Fruit fly (Drosophila melanogaster) whole organism, embryonic: Measurements from ENCODE around the gene CG10317.

Experiments
- Bdp1 ChIP-seq: fragments of 200-800 bp; sonication (Bioruptor generic); optimal IDR thresholded peaks from 3 replicates; lab custom pipeline; 2016; ENCODE audit warnings: missing biosample characterization, missing genetic modification characterization
- CG1024 ChIP-seq: fragments of 200-800 bp; sonication (Bioruptor generic); IDR thresholded peaks from 2 replicates; pipeline ENCODE4 v1.3.6; 2022; ENCODE audit warnings: missing biosample characterization, missing genetic modification characterization
- CG10321 ChIP-seq: fragments of 200-800 bp; sonication (Bioruptor generic); IDR thresholded peaks from 2 replicates; pipeline ENCODE4 v1.3.6; 2022; ENCODE audit warnings: missing biosample characterization, missing genetic modification characterization
- CG10366 ChIP-seq: fragments of 200-800 bp; sonication (Bioruptor generic); IDR thresholded peaks from 2 replicates; pipeline ENCODE4 v1.3.6; 2022; ENCODE audit warnings: missing biosample characterization, missing genetic modification characterization
- CG10462 ChIP-seq: fragments of 200-800 bp; sonication (Bioruptor generic); optimal IDR thresholded peaks from 2 replicates; lab custom pipeline; 2016; ENCODE audit warnings: missing biosample characterization, missing genetic modification characterization
- CG10543 ChIP-seq: fragments of 200-800 bp; sonication (Bioruptor generic); optimal IDR thresholded peaks from 3 replicates; lab custom pipeline; 2017; ENCODE audit warnings: missing biosample characterization, mild to moderate bottlenecking, missing genetic modification characterization, moderate library complexity
- CG11247 ChIP-seq: fragments of 200-800 bp; sonication (Bioruptor generic); IDR thresholded peaks from 2 replicates; pipeline ENCODE4 v1.3.6; 2022; ENCODE audit warnings: missing biosample characterization, missing genetic modification characterization
- CG12236 ChIP-seq: fragments of 200-800 bp; sonication (Bioruptor generic); optimal IDR thresholded peaks from 2 replicates; lab custom pipeline; 2016; ENCODE audit warnings: missing biosample characterization, missing genetic modification characterization
- CG1233 ChIP-seq: fragments of 200-800 bp; sonication (Bioruptor generic); optimal IDR thresholded peaks from 4 replicates; lab custom pipeline; 2018; ENCODE audit warnings: missing biosample characterization, mild to moderate bottlenecking, missing genetic modification characterization
- CG12942 ChIP-seq: fragments of 200-800 bp; sonication (Bioruptor generic); optimal IDR thresholded peaks from 3 replicates; lab custom pipeline; 2016; ENCODE audit warnings: missing biosample characterization, missing genetic modification characterization
- CG14710 ChIP-seq: fragments of 200-800 bp; sonication (Bioruptor generic); optimal IDR thresholded peaks from 3 replicates; lab custom pipeline; 2019; ENCODE audit warnings: missing biosample characterization, mild to moderate bottlenecking, missing genetic modification characterization, moderate library complexity
- CG15073 ChIP-seq: fragments of 200-800 bp; sonication (Bioruptor generic); optimal IDR thresholded peaks from 2 replicates; lab custom pipeline; 2016; ENCODE audit warnings: missing biosample characterization, missing genetic modification characterization
- CG15601 ChIP-seq: fragments of 200-800 bp; sonication (Bioruptor generic); optimal IDR thresholded peaks from 3 replicates; lab custom pipeline; 2019; ENCODE audit warnings: missing biosample characterization, mild to moderate bottlenecking, missing genetic modification characterization, moderate library complexity
- CG17568 ChIP-seq: fragments of 200-800 bp; sonication (Bioruptor generic); optimal IDR thresholded peaks from 2 replicates; lab custom pipeline; 2018; ENCODE audit warnings: missing biosample characterization, mild to moderate bottlenecking, missing genetic modification characterization, moderate library complexity
- CG18011 ChIP-seq: fragments of 200-800 bp; sonication (Bioruptor generic); optimal IDR thresholded peaks from 2 replicates; lab custom pipeline; 2017; ENCODE audit warnings: missing biosample characterization, missing genetic modification characterization, mild to moderate bottlenecking, moderate library complexity, missing genotype
- CG18476 ChIP-seq: fragments of 200-800 bp; sonication (Bioruptor generic); optimal IDR thresholded peaks from 2 replicates; lab custom pipeline; 2016; ENCODE audit warnings: missing biosample characterization, mild to moderate bottlenecking, missing genetic modification characterization
- CG2889 ChIP-seq: fragments of 200-800 bp; sonication (Bioruptor generic); IDR thresholded peaks from 3 replicates; pipeline ENCODE4 v1.3.6; 2022; ENCODE audit warnings: missing biosample characterization, missing genetic modification characterization
- CG3995 ChIP-seq: fragments of 200-800 bp; sonication (Bioruptor generic); optimal IDR thresholded peaks from 3 replicates; lab custom pipeline; 2016; ENCODE audit warnings: missing biosample characterization, missing genetic modification characterization
- CG43689 ChIP-seq: fragments of 200-800 bp; sonication (Bioruptor generic); IDR thresholded peaks from 2 replicates; pipeline ENCODE4 v1.3.6; 2022; ENCODE audit warnings: missing biosample characterization, missing genetic modification characterization
- CG4617 ChIP-seq: fragments of 200-800 bp; sonication (Bioruptor generic); optimal IDR thresholded peaks from 3 replicates; lab custom pipeline; 2016; ENCODE audit warnings: missing biosample characterization, missing genetic modification characterization, borderline replicate concordance
- CG4730 ChIP-seq: fragments of 200-800 bp; sonication (Bioruptor generic); IDR thresholded peaks from 2 replicates; pipeline ENCODE4 v1.3.6; 2022; ENCODE audit warnings: missing biosample characterization, missing genetic modification characterization
- CG4820 ChIP-seq: fragments of 200-800 bp; sonication (Bioruptor generic); optimal IDR thresholded peaks from 3 replicates; lab custom pipeline; 2016; ENCODE audit warnings: missing biosample characterization, missing genetic modification characterization
- CG4854 ChIP-seq: fragments of 200-800 bp; sonication (Bioruptor generic); optimal IDR thresholded peaks from 2 replicates; lab custom pipeline; 2016; ENCODE audit warnings: missing biosample characterization, missing genetic modification characterization, inconsistent platforms
- CG6272 ChIP-seq: fragments of 200-800 bp; sonication (Bioruptor generic); IDR thresholded peaks from 2 replicates; pipeline ENCODE4 v1.3.6; 2022; ENCODE audit warnings: missing biosample characterization, missing genetic modification characterization
- CG6654 ChIP-seq: fragments of 200-800 bp; sonication (Bioruptor generic); optimal IDR thresholded peaks from 2 replicates; lab custom pipeline; 2017; ENCODE audit warnings: missing biosample characterization, mild to moderate bottlenecking, missing genetic modification characterization
- CG7357 ChIP-seq: fragments of 200-800 bp; sonication (Bioruptor generic); IDR thresholded peaks from 3 replicates; pipeline ENCODE4 v1.3.6; 2022; ENCODE audit warnings: missing biosample characterization, missing genetic modification characterization
- CG7786 ChIP-seq: fragments of 200-800 bp; sonication (Bioruptor generic); optimal IDR thresholded peaks from 2 replicates; lab custom pipeline; 2016; ENCODE audit warnings: missing biosample characterization, missing genetic modification characterization
- CG8924 ChIP-seq: fragments of 200-800 bp; optimal IDR thresholded peaks from 3 replicates; lab custom pipeline; 2019; ENCODE audit warnings: missing biosample characterization, mild to moderate bottlenecking, missing genetic modification characterization, moderate library complexity
- CG9932 ChIP-seq: fragments of 200-800 bp; sonication (Bioruptor generic); IDR thresholded peaks from 2 replicates; pipeline ENCODE4 v1.3.6; 2022; ENCODE audit warnings: missing biosample characterization, missing genetic modification characterization
- Dip3 ChIP-seq: fragments of 200-800 bp; sonication (Bioruptor generic); optimal IDR thresholded peaks from 3 replicates; lab custom pipeline; 2016; ENCODE audit warnings: missing biosample characterization, missing genetic modification characterization
- Doc2 ChIP-seq: fragments of 200-800 bp; sonication (Bioruptor generic); IDR thresholded peaks from 2 replicates; pipeline ENCODE4 v1.3.6; 2022; ENCODE audit warnings: missing biosample characterization, missing genetic modification characterization
- Ets97D ChIP-seq: fragments of 200-800 bp; sonication (Bioruptor generic); optimal IDR thresholded peaks from 3 replicates; lab custom pipeline; 2016; ENCODE audit warnings: missing biosample characterization, missing genetic modification characterization
- MBD-R2 ChIP-seq: fragments of 200-800 bp; sonication (Bioruptor generic); IDR thresholded peaks from 2 replicates; pipeline ENCODE4 v1.3.6; 2022; ENCODE audit warnings: missing biosample characterization, missing genetic modification characterization
- Neu2 ChIP-seq: fragments of 200-800 bp; sonication (Bioruptor generic); optimal IDR thresholded peaks from 3 replicates; lab custom pipeline; 2016; ENCODE audit warnings: missing biosample characterization, missing genetic modification characterization, borderline replicate concordance
- Nf-YA ChIP-seq: fragments of 200-800 bp; sonication (Bioruptor generic); IDR thresholded peaks from 2 replicates; pipeline ENCODE4 v1.3.6; 2022; ENCODE audit warnings: missing biosample characterization, missing genetic modification characterization
- Sin3A ChIP-seq: fragments of >200 bp; optimal IDR thresholded peaks from 2 replicates; lab custom pipeline; 2018
- Sox100B ChIP-seq: fragments of 200-800 bp; sonication (Bioruptor generic); optimal IDR thresholded peaks from 3 replicates; lab custom pipeline; 2018; ENCODE audit warnings: missing biosample characterization, mild to moderate bottlenecking, missing genetic modification characterization
- Sry-δ ChIP-seq: fragments of 200-800 bp; sonication (Bioruptor generic); optimal IDR thresholded peaks from 2 replicates; lab custom pipeline; 2016; ENCODE audit warnings: missing biosample characterization, missing genetic modification characterization
- Usf ChIP-seq: fragments of 200-800 bp; sonication (Bioruptor generic); optimal IDR thresholded peaks from 2 replicates; lab custom pipeline; 2017; ENCODE audit warnings: missing genotype, missing biosample characterization, missing genetic modification characterization
- ac ChIP-seq: fragments of 200-800 bp; sonication (Bioruptor generic); optimal IDR thresholded peaks from 3 replicates; lab custom pipeline; 2017; ENCODE audit warnings: missing biosample characterization, mild to moderate bottlenecking, missing genetic modification characterization
- ara ChIP-seq: fragments of 200-800 bp; sonication (Bioruptor generic); IDR thresholded peaks from 2 replicates; pipeline ENCODE4 v1.3.6; 2022; ENCODE audit warnings: missing biosample characterization, missing genetic modification characterization
- caup ChIP-seq: fragments of 200-800 bp; sonication (Bioruptor generic); optimal IDR thresholded peaks from 3 replicates; lab custom pipeline; 2017; ENCODE audit warnings: missing biosample characterization, mild to moderate bottlenecking, missing genetic modification characterization, moderate library complexity; ENCODE audit not compliant: severe bottlenecking
- cg ChIP-seq: fragments of 200-800 bp; sonication (Bioruptor generic); optimal IDR thresholded peaks from 3 replicates; lab custom pipeline; 2019; ENCODE audit warnings: missing biosample characterization, mild to moderate bottlenecking, missing genetic modification characterization, moderate library complexity
- fru ChIP-seq: fragments of >200 bp; optimal IDR thresholded peaks from 2 replicates; lab custom pipeline; 2017
- hbn ChIP-seq: fragments of 200-800 bp; sonication (Bioruptor generic); IDR thresholded peaks from 2 replicates; pipeline ENCODE4 v1.3.6; 2022; ENCODE audit warnings: missing biosample characterization, missing genetic modification characterization; ENCODE audit not compliant: partially characterized antibody
- insv ChIP-seq, 2 experiments: fragments of 200-800 bp; sonication (Bioruptor generic); optimal IDR thresholded peaks; 3 replicates each; lab custom pipeline; 2016 to 2018; ENCODE audit warnings: missing biosample characterization in 2 of 2, missing genetic modification characterization in 2 of 2
- jumu ChIP-seq: fragments of 200-800 bp; sonication (Bioruptor generic); optimal IDR thresholded peaks from 3 replicates; lab custom pipeline; 2016; ENCODE audit warnings: missing biosample characterization, missing genetic modification characterization
- kni ChIP-seq: fragments of 200-800 bp; sonication (Bioruptor generic); optimal IDR thresholded peaks from 3 replicates; lab custom pipeline; 2017; ENCODE audit warnings: mild to moderate bottlenecking, missing biosample characterization, missing genetic modification reagents, missing genetic modification characterization
- mam ChIP-seq: fragments of 200-800 bp; sonication (Bioruptor generic); optimal IDR thresholded peaks from 3 replicates; lab custom pipeline; 2016; ENCODE audit warnings: missing biosample characterization, missing genetic modification characterization
- prd ChIP-seq, 3 experiments: fragments of >200 bp in 2 of 3; fragments of 200-800 bp in 1 of 3; sonication (Bioruptor generic) in 1 of 3; optimal IDR thresholded peaks in 2 of 3; IDR thresholded peaks in 1 of 3; 2 replicates in 2 of 3; 3 replicates in 1 of 3; pipeline versions ENCODE4 v1.3.6 to Lab custom; 2017 to 2022; ENCODE audit warnings: missing biosample characterization in 1 of 3, missing genetic modification characterization in 1 of 3
- pzg ChIP-seq: fragments of 200-800 bp; sonication (Bioruptor generic); optimal IDR thresholded peaks from 3 replicates; lab custom pipeline; 2018; ENCODE audit warnings: missing biosample characterization, mild to moderate bottlenecking, missing genetic modification characterization, moderate library complexity
- sug ChIP-seq: fragments of 200-800 bp; optimal IDR thresholded peaks from 2 replicates; lab custom pipeline; 2019; ENCODE audit warnings: missing biosample characterization, mild to moderate bottlenecking, missing genetic modification characterization, moderate library complexity
- usp ChIP-seq: fragments of >200 bp; optimal IDR thresholded peaks from 2 replicates; lab custom pipeline; 2017; ENCODE audit warnings: missing biosample characterization, missing genetic modification characterization

Gene CG10317

DNA sequence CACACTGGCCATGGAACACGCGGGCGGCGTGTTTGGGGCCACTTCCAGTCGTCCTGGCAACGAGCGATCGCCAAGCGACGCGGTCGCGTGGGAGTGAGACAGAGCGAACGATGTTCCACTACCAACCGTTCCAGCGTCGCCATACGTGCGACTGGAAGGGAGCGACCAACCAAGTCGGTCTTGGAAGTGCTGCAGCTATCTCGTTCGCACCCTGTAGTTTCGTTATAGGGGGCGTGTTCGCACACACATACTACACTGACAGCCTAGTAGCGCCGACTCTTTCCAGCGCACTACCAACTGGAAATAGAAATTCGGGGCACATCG, 33.4 kb upstream of the CG10317 start:
- TF ChIP-seq CG18476 (GFP tag; lab: Kevin White, UChicago) (no peak), insv (GFP tag; optimal IDR thresholded peaks at IDR 0.05; lab: Kevin White, UChicago) (peak in 1 of 2 experiments; percentile 52), CG4617 (GFP tag; lab: Kevin White, UChicago) (no peak), Sry-δ (no peak), kni (peak; percentile 5), CG7786 (GFP tag; lab: Kevin White, UChicago) (no peak), CG1024 (no peak), CG10366 (GFP tag; lab: Robert Waterston, UW) (no peak), CG18011 (GFP tag; lab: Kevin White, UChicago) (no peak), CG2889 (no peak), caup (no peak), CG14710 (tag; lab: Kevin White, UChicago) (no peak), CG12942 (no peak), Dip3 (GFP tag; lab: Kevin White, UChicago) (no peak), prd (optimal IDR thresholded peaks at IDR 0.05; lab: Kevin White, UChicago) (no peak), prd (GFP tag; IDR thresholded peaks at IDR 0.05; lab: Robert Waterston, UW) (no peak), CG43689 (GFP tag; lab: Robert Waterston, UW) (no peak), sug (no peak), CG7357 (GFP tag; lab: Robert Waterston, UW) (no peak), CG15073 (GFP tag; lab: Kevin White, UChicago) (no peak), hbn (GFP tag; lab: Robert Waterston, UW) (no peak), CG4820 (GFP tag; lab: Kevin White, UChicago) (no peak), CG12236 (GFP tag; lab: Kevin White, UChicago) (no peak), CG1233 (GFP tag; lab: Kevin White, UChicago) (no peak), cg (GFP tag; lab: Kevin White, UChicago) (peak; percentile 81), Usf (GFP tag; lab: Kevin White, UChicago) (no peak), jumu (GFP tag; lab: Kevin White, UChicago) (no peak), Neu2 (GFP tag; lab: Kevin White, UChicago) (no peak), CG8924 (tag; lab: Kevin White, UChicago) (no peak), usp (GFP tag; lab: Kevin White, UChicago) (no peak), CG10321 (GFP tag; lab: Robert Waterston, UW) (peak; percentile 92), pzg (GFP tag; lab: Kevin White, UChicago) (no peak), ac (GFP tag; lab: Kevin White, UChicago) (no peak), CG10462 (no peak), CG6654 (no peak), Sin3A (lab: Kevin White, UChicago) (no peak), CG11247 (GFP tag; lab: Robert Waterston, UW) (no peak), CG17568 (GFP tag; lab: Kevin White, UChicago) (no peak), ara (GFP tag; lab: Robert Waterston, UW) (no peak), CG4730 (GFP tag; lab: Robert Waterston, UW) (no peak), Bdp1 (GFP tag; lab: Kevin White, UChicago) (no peak), CG9932 (GFP tag; lab: Robert Waterston, UW) (no peak), Ets97D (GFP tag; lab: Kevin White, UChicago) (no peak), CG6272 (GFP tag; lab: Robert Waterston, UW) (no peak), Sox100B (GFP tag; lab: Kevin White, UChicago) (no peak), fru (lab: Kevin White, UChicago) (no peak), CG3995 (GFP tag; lab: Kevin White, UChicago) (no peak), mam (GFP tag; lab: Kevin White, UChicago) (no peak), CG10543 (GFP tag; lab: Kevin White, UChicago) (no peak), CG4854 (GFP tag; lab: Kevin White, UChicago) (no peak), Nf-YA (GFP tag; lab: Robert Waterston, UW) (peak; percentile 74), CG15601 (no peak), Doc2 (GFP tag; lab: Robert Waterston, UW) (no peak), MBD-R2 (no peak)
